Worm (Caenorhabditis elegans) whole organism, late embryonic: ENCODE results near the gene fbxc-23.

Source experiments
- K09A11.1 ChIP-seq: sonication (generic microtip); optimal IDR thresholded peaks from 2 replicates; lab custom pipeline; 2017; ENCODE audit warnings: antibody characterized with exemption, mild to moderate bottlenecking, missing genetic modification characterization, missing compliant biosample characterization; ENCODE audit not compliant: insufficient read depth
- ceh-24 ChIP-seq: sonication (generic microtip); optimal IDR thresholded peaks from 2 replicates; lab custom pipeline; 2016; ENCODE audit warnings: mild to moderate bottlenecking, missing genetic modification characterization, missing compliant biosample characterization
- ceh-31 ChIP-seq: sonication (generic microtip); optimal IDR thresholded peaks from 2 replicates; lab custom pipeline; 2016; ENCODE audit warnings: missing genetic modification characterization, missing compliant biosample characterization
- che-1 ChIP-seq: sonication (generic microtip); optimal IDR thresholded peaks from 2 replicates; lab custom pipeline; 2016; ENCODE audit warnings: mild to moderate bottlenecking, missing genetic modification characterization, missing compliant biosample characterization
- ets-4 ChIP-seq: sonication (generic microtip); optimal IDR thresholded peaks from 2 replicates; lab custom pipeline; 2016; ENCODE audit warnings: missing genetic modification characterization, missing compliant biosample characterization
- nhr-232 ChIP-seq: sonication (generic microtip); optimal IDR thresholded peaks from 2 replicates; lab custom pipeline; 2016; ENCODE audit warnings: missing genetic modification characterization, missing compliant biosample characterization
- pha-2 ChIP-seq: sonication (generic microtip); optimal IDR thresholded peaks from 2 replicates; lab custom pipeline; 2017; ENCODE audit warnings: mild to moderate bottlenecking, missing genetic modification characterization, missing compliant biosample characterization
- pha-4 ChIP-seq: fragments of 150-350 bp; optimal IDR thresholded peaks from 2 replicates; lab custom pipeline; 2018; ENCODE audit warnings: missing biosample characterization, missing genetic modification reagents, missing genetic modification characterization
- ref-2 ChIP-seq: sonication (generic microtip); optimal IDR thresholded peaks from 2 replicates; lab custom pipeline; 2016; ENCODE audit warnings: missing genetic modification characterization, missing compliant biosample characterization
- unc-55 ChIP-seq: sonication (generic microtip); optimal IDR thresholded peaks from 2 replicates; lab custom pipeline; 2017; ENCODE audit warnings: missing biosample characterization, missing genetic modification reagents, missing genetic modification characterization
- unc-86 ChIP-seq: sonication (generic microtip); optimal IDR thresholded peaks from 2 replicates; lab custom pipeline; 2016; ENCODE audit warnings: missing genetic modification characterization, missing compliant biosample characterization

ce11 chrII:13617808-13618207 is 21.5 kb upstream of the fbxc-23 start, which contains the start of gene gst-12:
- TF ChIP-seq unc-86 (tag; lab: Kevin White, UChicago), result no peak
- no peak for TF ChIP-seq pha-4 (tag; lab: Kevin White, UChicago)
- TF ChIP-seq ref-2 (tag; lab: Kevin White, UChicago), result no peak
- TF ChIP-seq unc-55, result no peak
- no peak for TF ChIP-seq ceh-31 (tag; lab: Kevin White, UChicago)
- no peak for TF ChIP-seq ceh-24 (tag; lab: Kevin White, UChicago)
- TF ChIP-seq pha-2, result no peak
- TF ChIP-seq ets-4 (tag; lab: Kevin White, UChicago), result no peak
- TF ChIP-seq K09A11.1 (tag; lab: Kevin White, UChicago), result no peak
- TF ChIP-seq che-1 (tag; lab: Kevin White, UChicago), result no peak
- TF ChIP-seq nhr-232 (tag; lab: Kevin White, UChicago), result no peak
